Fruit fly (Drosophila melanogaster): Measurements from ENCODE around the gene eIF2D.

The eIF2D gene

DNA sequence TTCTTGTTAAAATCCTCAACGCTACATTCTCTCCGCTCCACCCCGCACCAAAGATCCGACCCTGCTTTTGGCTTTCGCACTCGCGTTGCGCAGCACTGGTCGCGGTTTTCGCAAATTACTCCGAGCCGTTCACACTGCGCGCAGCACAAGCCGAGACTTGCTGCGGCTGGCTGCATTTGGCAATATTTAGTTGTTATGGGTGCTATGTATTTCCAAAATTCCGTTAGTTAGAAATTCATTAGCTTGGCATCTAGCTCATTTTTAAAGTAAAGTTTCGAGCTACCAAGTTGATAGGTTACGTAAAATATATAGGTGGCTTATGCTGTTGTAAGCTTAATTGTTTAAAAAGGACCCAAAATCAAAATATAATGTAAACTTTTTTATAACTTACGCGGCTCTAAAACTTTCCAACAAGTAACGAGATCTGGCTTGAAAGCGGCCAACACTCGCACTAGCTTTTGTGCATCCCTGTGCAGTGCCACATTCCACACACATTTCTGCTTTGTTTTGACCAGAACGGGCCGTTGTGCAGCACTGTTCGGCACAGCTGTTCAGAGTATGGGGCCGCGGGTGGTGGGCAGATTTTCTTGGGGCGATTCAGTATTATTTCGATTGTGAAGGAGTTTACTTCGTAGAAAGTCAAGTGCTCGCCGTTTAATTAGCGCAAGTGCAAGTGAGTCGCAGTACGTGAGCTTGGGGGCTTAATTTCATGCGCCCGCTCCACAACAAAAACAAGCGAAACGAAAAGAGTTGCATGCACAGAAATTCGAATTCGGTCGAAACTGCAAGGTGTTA, 28.6 kb downstream of the eIF2D start, which contains the start of the genes yem and Ctl2 (continued):
- TF ChIP-seq cas (GFP tag; IDR thresholded peaks at IDR 0.05) (no peak; the same call in 1 of the 2 replicates), CG11723 (GFP tag; optimal IDR thresholded peaks at IDR 0.05) (peak; percentile 19), Fer2 (tag; optimal IDR thresholded peaks at IDR 0.05) (no peak), fd64A (GFP tag; optimal IDR thresholded peaks at IDR 0.05) (no peak), Doc2 (GFP tag; IDR thresholded peaks at IDR 0.05) (0 out of 2 replicates have a peak, but pooled peaks have one; percentile 29), CG10543 (GFP tag; optimal IDR thresholded peaks at IDR 0.05) (peak; percentile 71), dati (GFP tag; IDR thresholded peaks at IDR 0.05) (no peak), insv (GFP tag; optimal IDR thresholded peaks at IDR 0.05) (peak; percentile 13 to 38), fd102C (GFP tag; optimal IDR thresholded peaks at IDR 0.05) (no peak), dimm (GFP tag; IDR thresholded peaks at IDR 0.05) (no peak), CG6683 (GFP tag; optimal IDR thresholded peaks at IDR 0.05) (peak; percentile 2), CG12219 (GFP tag; optimal IDR thresholded peaks at IDR 0.05) (peak; percentile 43), amos (GFP tag; IDR thresholded peaks at IDR 0.05; ENCODE audit: partially characterized antibody) (peak; percentile 40; the same call in 1 of the 2 replicates), run (tag; optimal IDR thresholded peaks at IDR 0.05) (no peak), nmo (GFP tag; optimal IDR thresholded peaks at IDR 0.05) (peak; percentile 83), CG10267 (tag; optimal IDR thresholded peaks at IDR 0.05) (peak; percentile 95), CHES-1-like (GFP tag; optimal IDR thresholded peaks at IDR 0.05) (peak; percentile 90), dpn (GFP tag; optimal IDR thresholded peaks at IDR 0.05) (peak; percentile 68 to 84), inv (GFP tag; IDR thresholded peaks at IDR 0.05; ENCODE audit: partially characterized antibody) (peak; percentile 19; the same call in 1 of the 2 replicates), sima (GFP tag; optimal IDR thresholded peaks at IDR 0.05) (peak; percentile 2), CG34376 (GFP tag; optimal IDR thresholded peaks at IDR 0.05) (peak; percentile 49), CG8478 (optimal IDR thresholded peaks at IDR 0.05) (no peak), NfI (GFP tag; optimal IDR thresholded peaks at IDR 0.05) (peak; percentile 44), Hr51 (GFP tag; optimal IDR thresholded peaks at IDR 0.05) (peak; percentile 58 to 86), Hey (tag; optimal IDR thresholded peaks at IDR 0.05) (peak; percentile 11), CkIIα-i1 (GFP tag; IDR thresholded peaks at IDR 0.05) (no peak), CG7745 (tag; optimal IDR thresholded peaks at IDR 0.05) (peak; percentile 4), slbo (GFP tag; IDR thresholded peaks at IDR 0.05) (peak; percentile 85), sd (tag; optimal IDR thresholded peaks at IDR 0.05) (peak; percentile 100), pb (GFP tag; optimal IDR thresholded peaks at IDR 0.05) (peak; percentile 62), vfl (GFP tag; optimal IDR thresholded peaks at IDR 0.05) (peak; percentile 50), ab (GFP tag; optimal IDR thresholded peaks at IDR 0.05) (peak; percentile 58), CG9215 (GFP tag; IDR thresholded peaks at IDR 0.05) (peak; percentile 76; the same call in 1 of the 2 replicates), sug (tag; optimal IDR thresholded peaks at IDR 0.05) (peak; percentile 76), ranshi (GFP tag; IDR thresholded peaks at IDR 0.05) (peak; percentile 59; the same call in 1 of the 2 replicates), zen2 (GFP tag; IDR thresholded peaks at IDR 0.05; ENCODE audit: partially characterized antibody) (no peak), CG12155 (GFP tag; optimal IDR thresholded peaks at IDR 0.05) (peak; percentile 83), CG2889 (GFP tag; IDR thresholded peaks at IDR 0.05) (no peak; the same call in 2 of the 3 replicates), CG6689 (GFP tag; IDR thresholded peaks at IDR 0.05) (peak; percentile 18; the same call in 1 of the 2 replicates), CG12744 (GFP tag; optimal IDR thresholded peaks at IDR 0.05) (peak; percentile 80), CG32767 (GFP tag; IDR thresholded peaks at IDR 0.05) (no peak), CG14667 (GFP tag; IDR thresholded peaks at IDR 0.05) (peak; percentile 62), az2 (GFP tag; optimal IDR thresholded peaks at IDR 0.05) (peak; percentile 77), CG3407 (GFP tag; optimal IDR thresholded peaks at IDR 0.05) (peak; percentile 7), so (GFP tag; IDR thresholded peaks at IDR 0.05) (peak; percentile 38; the same call in 1 of the 3 replicates), br (optimal IDR thresholded peaks at IDR 0.05) (no peak), HmgZ (tag; optimal IDR thresholded peaks at IDR 0.05) (peak; percentile 65), D19A (tag; optimal IDR thresholded peaks at IDR 0.05) (no peak), Gsc (GFP tag; IDR thresholded peaks at IDR 0.05) (no peak)

Measured in whole organism, embryonic.